Fruit fly (Drosophila melanogaster): ENCODE results near the gene Arl2.

Arl2 gene

dm6 chr3R:8362259-8362876 is 21.5 kb downstream of the Arl2 start, which contains the start of the genes Veneno and CG7963 (continued):
- TF ChIP-seq bbx (GFP tag; IDR thresholded peaks at IDR 0.05; ENCODE audit: partially characterized antibody), result peak; percentile 29; the same call in 1 of the 2 replicates
- 0 out of 2 replicates have a peak, but pooled peaks have one; percentile 35 for TF ChIP-seq sob (GFP tag; IDR thresholded peaks at IDR 0.05)
- TF ChIP-seq mam (GFP tag; optimal IDR thresholded peaks at IDR 0.05), result no peak
- TF ChIP-seq CG10959 (GFP tag; IDR thresholded peaks at IDR 0.05), result no peak
- peak; percentile 65 for TF ChIP-seq CG4617 (GFP tag; optimal IDR thresholded peaks at IDR 0.05; ENCODE audit: borderline replicate concordance)
- peak; percentile 36 for TF ChIP-seq Ssrp (tag; optimal IDR thresholded peaks at IDR 0.05)
- TF ChIP-seq CG11504 (tag; optimal IDR thresholded peaks at IDR 0.05), result peak; percentile 64
- no peak for TF ChIP-seq gt (GFP tag; IDR thresholded peaks at IDR 0.05)
- TF ChIP-seq CG2712 (tag; optimal IDR thresholded peaks at IDR 0.05), result peak; percentile 77
- TF ChIP-seq dpn (GFP tag; optimal IDR thresholded peaks at IDR 0.05), result peak in 1 of 2 experiments; percentile 39
- TF ChIP-seq Dek (tag; optimal IDR thresholded peaks at IDR 0.05), result peak; percentile 5
- peak; percentile 17 for TF ChIP-seq tin (GFP tag; optimal IDR thresholded peaks at IDR 0.05)
- TF ChIP-seq CG32767 (GFP tag; IDR thresholded peaks at IDR 0.05), result no peak
- TF ChIP-seq lbe (GFP tag; optimal IDR thresholded peaks at IDR 0.05), result no peak
- peak; percentile 67 for TF ChIP-seq CG17829 (tag; optimal IDR thresholded peaks at IDR 0.05)
- TF ChIP-seq CG12744 (GFP tag; optimal IDR thresholded peaks at IDR 0.05), result no peak
- no peak for TF ChIP-seq ranshi (GFP tag; IDR thresholded peaks at IDR 0.05)
- no peak for TF ChIP-seq Hmx (GFP tag; optimal IDR thresholded peaks at IDR 0.05)
- no peak for TF ChIP-seq Oaz (GFP tag; IDR thresholded peaks at IDR 0.05)
- no peak for TF ChIP-seq pan (optimal IDR thresholded peaks at IDR 0.05)
- TF ChIP-seq pan (GFP tag; optimal IDR thresholded peaks at IDR 0.05 in 1 of 2, IDR thresholded peaks at IDR 0.05 in 1 of 2), result peak in 1 of 2 experiments; percentile 15
- peak; percentile 27 for TF ChIP-seq Ets97D (GFP tag; optimal IDR thresholded peaks at IDR 0.05)
- no peak for TF ChIP-seq tgo (GFP tag; IDR thresholded peaks at IDR 0.05)
- peak; percentile 39; the same call in 1 of the 2 replicates for TF ChIP-seq CG3847 (GFP tag; IDR thresholded peaks at IDR 0.05)
- TF ChIP-seq cato (GFP tag; optimal IDR thresholded peaks at IDR 0.05; ENCODE audit: borderline replicate concordance), result no peak
- TF ChIP-seq Dref (GFP tag; IDR thresholded peaks at IDR 0.05), result peak; percentile 55
- peak; percentile 18 for TF ChIP-seq CG4820 (GFP tag; optimal IDR thresholded peaks at IDR 0.05)
- TF ChIP-seq CG10654 (GFP tag; optimal IDR thresholded peaks at IDR 0.05), result peak; percentile 4
- TF ChIP-seq CG2116 (GFP tag; optimal IDR thresholded peaks at IDR 0.05), result peak; percentile 58
- peak; percentile 30 for TF ChIP-seq nerfin-1 (tag; optimal IDR thresholded peaks at IDR 0.05)
- TF ChIP-seq dmrt99B (tag; optimal IDR thresholded peaks at IDR 0.05), result no peak
- peak; percentile 56 for TF ChIP-seq CG15514 (GFP tag; optimal IDR thresholded peaks at IDR 0.05)
- 0 out of 2 replicates have a peak, but pooled peaks have one; percentile 25 for TF ChIP-seq CG42726 (GFP tag; IDR thresholded peaks at IDR 0.05; ENCODE audit: partially characterized antibody)
- no peak for TF ChIP-seq caup (GFP tag; optimal IDR thresholded peaks at IDR 0.05; ENCODE audit: severe bottlenecking)
- peak; percentile 57 for TF ChIP-seq Myb (GFP tag; optimal IDR thresholded peaks at IDR 0.05)
- TF ChIP-seq ato (GFP tag; IDR thresholded peaks at IDR 0.05; ENCODE audit: partially characterized antibody), result no peak
- TF ChIP-seq BEAF-32 (GFP tag; optimal IDR thresholded peaks at IDR 0.05), result peak; percentile 38
- TF ChIP-seq Nf-YB (GFP tag; optimal IDR thresholded peaks at IDR 0.05), result no peak
- no peak for TF ChIP-seq Hr51 (GFP tag; optimal IDR thresholded peaks at IDR 0.05)
- TF ChIP-seq Hr3 (GFP tag; optimal IDR thresholded peaks at IDR 0.05), result peak; percentile 17
- peak; percentile 69 for TF ChIP-seq gfzf (GFP tag; optimal IDR thresholded peaks at IDR 0.05)
- TF ChIP-seq prd (optimal IDR thresholded peaks at IDR 0.05), result no peak
- TF ChIP-seq prd (GFP tag; IDR thresholded peaks at IDR 0.05), result peak; percentile 26; the same call in 1 of the 3 replicates
- TF ChIP-seq Dp (GFP tag; optimal IDR thresholded peaks at IDR 0.05), result peak; percentile 44
- no peak for TF ChIP-seq CG12769 (tag; optimal IDR thresholded peaks at IDR 0.05)
- TF ChIP-seq zen (tag; optimal IDR thresholded peaks at IDR 0.05), result peak; percentile 25
- TF ChIP-seq HmgZ (tag; optimal IDR thresholded peaks at IDR 0.05), result peak; percentile 16
- TF ChIP-seq Rfx (GFP tag; IDR thresholded peaks at IDR 0.05), result peak; percentile 47
- TF ChIP-seq CG12219 (GFP tag; optimal IDR thresholded peaks at IDR 0.05), result no peak

Measured in whole organism, embryonic.